Worm (Caenorhabditis elegans): ENCODE data around the gene sph-1.
A peak's percentile ranks its signal among the peaks of the same experiment; 100 is the strongest.

sph-1 gene

DNA sequence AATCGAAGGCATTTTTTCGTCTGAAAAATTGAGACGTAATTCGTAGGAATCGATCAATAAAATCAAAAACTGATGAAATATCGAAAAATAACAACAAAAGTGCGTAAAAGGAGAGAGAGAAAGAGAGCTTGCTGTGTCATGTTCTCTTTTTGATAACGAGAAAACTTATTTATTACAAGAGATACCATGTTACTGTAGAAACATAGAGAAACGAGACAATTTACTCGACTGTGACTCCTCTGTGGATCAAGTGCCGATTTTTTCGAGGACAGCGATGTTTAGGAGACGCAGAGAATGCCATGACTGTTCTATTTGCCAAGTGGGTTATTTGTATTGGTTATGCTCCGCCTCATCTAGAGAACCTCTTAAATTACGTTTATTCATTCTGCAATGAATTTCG, at the start of gene sph-1:
Gene sph-1, minus strand, starts transcription at position 23 of the 400 bp plus-strand sequence.
- no peak for TF ChIP-seq snpc-4 (tag; optimal IDR thresholded peaks at IDR 0.05)
- peak; percentile 70 for TF ChIP-seq pha-4 (tag; optimal IDR thresholded peaks at IDR 0.05)
- TF ChIP-seq hlh-1 (tag; optimal IDR thresholded peaks at IDR 0.05) = no peak
- TF ChIP-seq bed-3 (GFP tag; optimal IDR thresholded peaks at IDR 0.05) = no peak

DNA sequence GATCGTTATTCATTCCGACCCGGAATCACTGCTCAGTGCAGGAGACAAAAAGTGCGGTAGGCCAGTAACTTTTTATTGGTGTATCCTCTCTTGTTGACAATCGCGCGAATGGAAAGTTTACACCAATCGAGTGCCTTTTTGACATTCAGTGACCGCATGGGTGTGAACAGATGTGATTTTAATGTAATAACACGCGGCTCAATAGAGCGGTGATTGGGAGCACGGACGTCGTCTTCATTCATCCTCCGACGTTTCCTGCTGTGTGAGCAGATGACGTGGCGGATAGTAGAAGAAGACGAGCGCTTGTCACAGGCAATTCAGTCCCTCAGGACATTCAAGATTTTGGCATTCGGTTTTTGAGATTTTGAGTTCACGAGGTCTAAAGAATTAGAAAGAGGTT, 49.2 kb upstream of the sph-1 start:
- TF ChIP-seq cnd-1 (tag; optimal IDR thresholded peaks at IDR 0.05) = peak; percentile 61
- peak; percentile 80 for TF ChIP-seq ces-1 (GFP tag; optimal IDR thresholded peaks at IDR 0.05)
- no peak for TF ChIP-seq ceh-83 (GFP tag; optimal IDR thresholded peaks at IDR 0.05)
- TF ChIP-seq mls-2 (tag; optimal IDR thresholded peaks at IDR 0.05) = no peak
- TF ChIP-seq nhr-2 (tag; optimal IDR thresholded peaks at IDR 0.05) = peak; percentile 55
- TF ChIP-seq hlh-1 (tag; optimal IDR thresholded peaks at IDR 0.05) = peak; percentile 15
- peak; percentile 13 for TF ChIP-seq pha-4 (tag; optimal IDR thresholded peaks at IDR 0.05)
- TF ChIP-seq ztf-11 (tag; optimal IDR thresholded peaks at IDR 0.05) = peak; percentile 12
- TF ChIP-seq nhr-76 (tag; optimal IDR thresholded peaks at IDR 0.05) = no peak
- TF ChIP-seq sptf-1 (tag; optimal IDR thresholded peaks at IDR 0.05) = no peak
- TF ChIP-seq drap-1 (GFP tag; optimal IDR thresholded peaks at IDR 0.05) = no peak

ce11 chrIV:8181404-8181803, 48.0 kb upstream of the sph-1 start:
- TF ChIP-seq ces-1 (GFP tag; optimal IDR thresholded peaks at IDR 0.05) (peak; percentile 87), unc-39 (tag; optimal IDR thresholded peaks at IDR 0.05) (no peak)

DNA sequence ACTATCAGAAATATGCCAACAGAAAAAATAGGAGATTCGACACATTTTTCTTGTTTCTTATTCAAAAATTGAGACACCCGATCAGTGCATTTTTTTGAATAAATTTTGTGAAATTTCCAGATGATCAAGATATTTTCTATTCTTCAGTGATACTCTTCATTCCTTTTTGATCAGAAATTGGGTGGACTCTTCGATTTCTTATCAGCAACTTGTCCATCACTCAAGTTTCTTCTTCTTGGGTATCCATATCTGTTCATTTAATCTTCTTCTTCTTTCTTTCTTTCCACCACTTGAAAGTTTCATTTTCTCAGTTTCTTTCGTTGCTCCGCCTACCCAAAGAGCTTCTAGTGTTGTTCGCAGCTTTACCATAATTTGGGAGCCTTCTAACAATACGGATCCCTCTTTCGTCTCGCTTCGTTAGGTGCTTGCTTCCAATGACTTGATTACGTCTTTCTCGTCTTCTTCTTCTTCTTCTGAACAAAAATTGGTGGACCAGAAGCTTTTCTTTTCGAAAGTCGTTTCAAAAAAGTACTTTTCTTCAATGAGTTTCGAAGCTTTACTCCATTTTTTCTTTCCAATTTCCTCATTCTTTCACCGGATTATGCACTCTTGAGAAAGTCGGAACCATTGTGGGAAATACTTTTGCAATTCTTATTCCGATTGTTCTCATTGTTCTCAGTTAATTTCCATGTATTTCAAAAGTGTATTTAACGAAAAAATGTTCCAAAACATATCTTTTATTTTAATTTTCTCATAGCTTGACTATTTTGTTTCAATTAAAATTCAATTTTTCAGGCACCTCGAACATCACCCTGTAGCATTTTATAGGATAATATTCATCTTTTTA, 42.6 kb upstream of the sph-1 start, which contains the start of gene pct-1:
Gene pct-1, plus strand, starts transcription at position 797 of the 847 bp plus-strand sequence.
- TF ChIP-seq ces-1 (GFP tag; optimal IDR thresholded peaks at IDR 0.05) (peak; percentile 69), mls-2 (tag; optimal IDR thresholded peaks at IDR 0.05) (no peak), flh-1 (GFP tag; optimal IDR thresholded peaks at IDR 0.05) (no peak)

ce11 chrIV:8174792-8175191, 41.4 kb upstream of the sph-1 start:
- TF ChIP-seq lsy-2 (tag; optimal IDR thresholded peaks at IDR 0.05) (no peak), bed-3 (GFP tag; optimal IDR thresholded peaks at IDR 0.05) (no peak), hlh-1 (tag; optimal IDR thresholded peaks at IDR 0.05) (no peak), pha-4 (tag; optimal IDR thresholded peaks at IDR 0.05) (no peak), zip-8 (tag; optimal IDR thresholded peaks at IDR 0.05) (no peak), unc-39 (tag; optimal IDR thresholded peaks at IDR 0.05) (no peak), lin-13 (tag; optimal IDR thresholded peaks at IDR 0.05) (no peak), elt-1 (tag; optimal IDR thresholded peaks at IDR 0.05; ENCODE audit: borderline replicate concordance, insufficient read depth) (no peak), sptf-1 (tag; optimal IDR thresholded peaks at IDR 0.05) (no peak), drap-1 (GFP tag; optimal IDR thresholded peaks at IDR 0.05) (no peak), unc-62 (GFP tag; optimal IDR thresholded peaks at IDR 0.05) (no peak)

DNA sequence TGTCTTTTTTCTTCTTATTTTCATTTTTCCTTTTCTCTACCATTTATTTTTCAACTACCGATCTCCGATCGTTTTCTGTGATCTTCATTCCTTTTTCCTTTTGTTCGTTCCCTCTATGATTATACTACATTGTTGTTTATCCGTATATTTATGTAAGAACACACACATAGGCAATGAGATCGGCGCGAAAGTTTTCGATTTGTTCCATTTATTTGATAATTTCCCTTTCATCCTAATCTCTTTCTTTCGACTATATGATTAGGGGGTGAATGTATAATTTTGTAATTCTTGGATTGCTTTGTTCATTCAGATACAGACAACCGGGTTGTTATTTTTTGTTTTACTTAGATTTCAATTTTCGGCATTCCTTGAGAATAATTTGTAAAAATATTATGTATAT, 40.3 kb upstream of the sph-1 start:
- TF ChIP-seq blmp-1 (tag; optimal IDR thresholded peaks at IDR 0.05) = peak; percentile 83
- no peak for TF ChIP-seq lin-13 (tag; optimal IDR thresholded peaks at IDR 0.05)

ce11 chrIV:8171376-8171775, 38.0 kb upstream of the sph-1 start:
- TF ChIP-seq pha-4 (tag; optimal IDR thresholded peaks at IDR 0.05) (no peak), ztf-11 (tag; optimal IDR thresholded peaks at IDR 0.05) (no peak), flh-1 (GFP tag; optimal IDR thresholded peaks at IDR 0.05) (no peak), zip-8 (tag; optimal IDR thresholded peaks at IDR 0.05) (no peak), ces-1 (GFP tag; optimal IDR thresholded peaks at IDR 0.05) (no peak), nhr-12 (tag; optimal IDR thresholded peaks at IDR 0.05) (no peak), snpc-4 (tag; optimal IDR thresholded peaks at IDR 0.05) (no peak), elt-3 (tag; optimal IDR thresholded peaks at IDR 0.05) (no peak), ceh-39 (tag; optimal IDR thresholded peaks at IDR 0.05) (no peak), tbx-8 (GFP tag; optimal IDR thresholded peaks at IDR 0.05) (no peak), nhr-28 (tag; optimal IDR thresholded peaks at IDR 0.05) (no peak), M03D4.4 (tag; optimal IDR thresholded peaks at IDR 0.05) (no peak), nhr-2 (tag; optimal IDR thresholded peaks at IDR 0.05) (no peak), mab-5 (tag; optimal IDR thresholded peaks at IDR 0.05) (no peak), bed-3 (GFP tag; optimal IDR thresholded peaks at IDR 0.05) (no peak)

Measured in whole organism, mixed stage, embryonic.